Fruit fly (Drosophila melanogaster) whole organism, larva: Measurements from ENCODE around the gene CG11164.

Experiments used
- noc ChIP-seq: fragments of 200-800 bp; sonication (Bioruptor generic); optimal IDR thresholded peaks from 3 replicates; lab custom pipeline; 2019; ENCODE audit warnings: missing biosample characterization, mild to moderate bottlenecking, missing genetic modification characterization, moderate library complexity

Gene CG11164

DNA sequence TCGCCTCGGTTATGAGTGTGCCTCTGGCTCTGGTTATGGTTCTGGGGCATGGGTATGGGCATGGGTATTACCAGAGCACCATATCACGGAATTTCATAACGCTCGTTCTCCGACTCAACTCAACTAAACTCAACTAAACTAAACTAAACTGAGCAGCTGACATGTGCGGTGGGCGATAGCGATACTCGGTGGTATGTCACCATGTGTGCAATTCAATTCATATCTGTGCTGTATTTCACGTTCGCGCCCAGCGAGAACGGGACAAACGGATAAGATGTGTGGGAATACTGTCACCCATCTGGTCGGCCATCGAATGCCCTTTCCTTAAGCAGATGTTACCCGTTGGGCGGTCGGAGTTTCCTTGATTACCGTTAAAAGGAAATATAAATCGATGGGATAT, 12.4 kb downstream of the CG11164 start, which contains the start of gene CG12177:
TSS of gene CG12177 (minus strand) at position 239 of the 400 bp plus-strand sequence.
- peak; percentile 10 for TF ChIP-seq noc (tag; lab: Kevin White, UChicago)

DNA sequence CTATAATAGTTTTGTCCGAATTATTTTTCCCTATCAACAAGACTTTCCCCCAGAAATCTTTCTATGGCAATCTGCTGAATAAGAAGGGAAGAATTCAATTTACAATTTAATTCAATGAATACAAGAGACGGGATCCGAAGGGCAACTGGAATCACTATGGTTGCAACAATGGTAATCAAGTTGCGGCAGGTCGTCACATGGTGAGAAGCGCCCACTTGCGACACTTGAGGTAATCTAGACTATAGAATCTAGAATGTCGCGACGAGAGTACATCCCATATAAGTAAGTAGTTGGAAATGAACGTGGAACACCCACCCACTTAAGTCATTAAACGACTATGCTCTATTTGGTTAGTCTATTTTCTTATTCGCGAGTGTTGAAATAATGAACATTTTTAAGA, 14.1 kb downstream of the CG11164 start:
- TF ChIP-seq noc (tag; lab: Kevin White, UChicago) = peak; percentile 14

DNA sequence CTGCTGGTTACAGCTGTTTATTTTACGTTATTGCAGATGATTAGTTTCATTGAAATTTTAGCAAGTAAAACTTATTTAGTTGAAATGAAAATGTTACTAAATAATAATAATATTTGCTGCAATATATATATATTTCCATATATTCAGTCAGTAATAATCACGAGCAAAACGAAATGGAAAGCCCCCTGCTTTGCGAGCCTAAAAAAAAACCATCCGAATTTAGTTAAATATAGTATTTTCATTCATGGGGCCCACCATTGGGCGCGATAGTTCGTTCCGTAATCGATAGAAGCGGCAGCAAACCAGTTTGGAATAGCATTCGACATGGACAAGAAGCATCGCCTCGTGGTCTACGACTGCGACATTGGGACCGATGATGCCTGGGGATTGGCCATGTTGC, 14.8 kb downstream of the CG11164 start, which contains the start of gene CG11158:
TSS of gene CG11158 (plus strand) at position 301 of the 400 bp plus-strand sequence.
- no peak for TF ChIP-seq noc (tag; lab: Kevin White, UChicago)

DNA sequence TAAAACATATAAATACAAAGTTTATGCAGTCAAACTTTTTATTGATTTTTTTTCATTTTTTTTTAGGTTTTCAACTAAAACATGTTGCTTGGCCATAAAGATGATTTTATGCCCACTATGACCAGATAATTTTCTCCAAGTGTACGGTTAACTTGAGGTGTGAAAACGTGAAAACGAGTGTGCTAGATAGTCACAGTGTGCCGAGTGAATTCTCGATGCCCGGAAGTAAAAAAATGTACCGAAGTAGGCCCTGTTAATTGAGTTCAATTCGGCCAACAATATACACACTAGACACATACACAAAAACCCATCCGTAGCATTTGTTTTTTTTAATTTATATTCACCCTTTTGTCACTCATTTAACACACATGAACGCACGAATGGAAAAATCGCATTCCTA, 24.2 kb downstream of the CG11164 start, which contains the start of gene Nna1:
TSS of gene Nna1 (plus strand) at position 301 of the 400 bp plus-strand sequence.
- no peak for TF ChIP-seq noc (tag; lab: Kevin White, UChicago)

DNA sequence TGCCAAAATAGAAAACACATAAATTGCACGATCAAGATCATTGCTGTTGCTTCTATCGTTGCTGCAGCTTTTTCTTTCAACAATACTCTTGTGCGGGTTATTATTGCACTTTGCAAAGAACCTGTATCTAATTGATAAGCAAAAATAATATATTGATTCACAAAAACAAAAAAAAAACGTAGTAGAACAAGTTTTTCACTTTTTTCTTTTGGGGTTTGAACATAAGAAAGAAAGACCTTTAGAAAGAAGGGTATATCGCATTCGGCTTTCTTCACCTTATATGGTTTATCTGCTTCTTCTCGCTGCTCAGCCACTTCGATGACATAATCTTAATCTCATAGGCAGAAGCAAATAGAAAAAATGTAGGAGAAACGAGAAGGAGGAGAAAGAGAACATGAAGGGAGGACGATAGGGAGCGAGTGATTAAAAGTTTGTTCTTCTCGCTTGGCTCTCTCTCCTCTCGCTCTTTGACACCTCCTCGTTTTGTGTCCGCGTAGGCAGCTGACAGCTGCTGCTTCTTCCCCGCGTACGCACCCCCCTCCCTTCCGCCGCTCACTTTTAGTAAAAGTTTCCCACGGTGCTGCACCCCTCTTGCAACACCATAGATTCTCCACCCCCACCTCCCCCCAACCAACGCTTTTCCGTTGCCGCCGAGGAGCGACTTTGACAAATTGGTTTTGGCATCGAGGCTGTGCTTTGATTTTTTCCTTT, 31.1 kb downstream of the CG11164 start:
- TF ChIP-seq noc (tag; lab: Kevin White, UChicago) = no peak

DNA sequence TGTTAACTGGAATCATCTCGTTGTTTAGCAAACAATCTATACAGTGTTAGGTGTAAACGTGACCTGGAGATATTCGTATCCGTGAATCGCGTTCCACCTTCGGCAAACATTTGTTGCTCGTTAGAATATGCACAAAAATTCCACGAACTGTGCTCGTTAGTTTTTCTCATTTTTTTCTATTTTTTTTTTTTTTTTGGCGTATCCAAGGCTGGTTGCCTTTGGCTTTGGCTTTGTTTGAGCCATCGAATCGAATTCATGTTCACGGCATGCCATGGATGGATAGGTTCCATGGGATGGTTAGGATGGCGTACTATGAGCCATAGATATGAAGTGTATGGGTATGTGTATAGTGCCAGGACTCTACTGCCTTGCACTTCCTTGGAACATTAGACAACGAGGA, 31.9 kb downstream of the CG11164 start:
- TF ChIP-seq noc (tag; lab: Kevin White, UChicago) = no peak

DNA sequence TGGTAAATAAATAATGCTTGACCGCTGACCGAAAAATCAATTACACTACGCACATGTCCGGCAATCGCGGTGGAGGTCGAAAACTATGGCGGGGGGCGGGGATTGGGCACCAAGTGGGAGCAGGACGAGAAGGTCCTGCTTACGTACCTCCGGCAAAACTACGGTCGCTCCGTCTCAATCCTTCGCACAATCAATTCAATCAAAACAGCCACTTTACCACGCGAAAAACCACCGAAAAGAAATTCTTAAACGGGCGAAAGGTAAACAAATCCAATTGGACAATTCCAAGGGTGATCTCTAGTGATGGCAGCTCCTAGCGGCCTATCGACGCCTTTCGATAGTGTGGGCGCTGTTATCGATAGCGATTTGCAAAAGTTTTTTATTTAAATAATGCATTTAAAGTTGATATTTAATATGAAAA, 50.2 kb downstream of the CG11164 start, which contains the start of gene Nadsyn:
TSS of gene Nadsyn (minus strand) at position 304 of the 421 bp plus-strand sequence.
- TF ChIP-seq noc (tag; lab: Kevin White, UChicago) = no peak
